Worm (Caenorhabditis elegans) whole organism, L4 larva: Measurements from ENCODE around the gene F44E5.5.

Experiments
- daf-19 ChIP-seq: fragments of 200-800 bp; sonication (Bioruptor generic); conservative IDR thresholded peaks from 2 replicates; pipeline ENCODE4 v1.3.6; 2022; ENCODE audit warnings: missing genetic modification characterization, missing compliant biosample characterization
- hlh-30 ChIP-seq: sonication (generic microtip); optimal IDR thresholded peaks from 2 replicates; lab custom pipeline; 2017; ENCODE audit warnings: antibody characterized with exemption, mild to moderate bottlenecking, missing genetic modification characterization, missing compliant biosample characterization; ENCODE audit not compliant: insufficient read depth
- lsy-2 ChIP-seq, 2 experiments: fragments of 150-350 bp in 1 of 2; sonication (generic microtip) in 1 of 2; optimal IDR thresholded peaks; 2 replicates each; lab custom pipeline; 2014 to 2017; ENCODE audit warnings: missing biosample characterization in 2 of 2, missing genetic modification characterization in 2 of 2
- mxl-2 ChIP-seq: fragments of 200-800 bp; sonication (Bioruptor generic); conservative IDR thresholded peaks from 2 replicates; pipeline ENCODE4 v1.3.6; 2022; ENCODE audit warnings: missing genetic modification reagents, missing genetic modification characterization, missing compliant biosample characterization
- nhr-28 ChIP-seq: fragments of 150-350 bp; optimal IDR thresholded peaks from 2 replicates; lab custom pipeline; 2014; ENCODE audit warnings: missing biosample characterization, missing genetic modification characterization
- unc-39 ChIP-seq: sonication (generic microtip); optimal IDR thresholded peaks from 2 replicates; lab custom pipeline; 2017; ENCODE audit warnings: missing biosample characterization, missing genetic modification characterization
- zfp-3 ChIP-seq: fragments of 200-800 bp; sonication (Bioruptor generic); conservative IDR thresholded peaks from 2 replicates; pipeline ENCODE4 v1.3.6; 2022; ENCODE audit warnings: missing genetic modification reagents, missing genetic modification characterization, missing compliant biosample characterization

DNA sequence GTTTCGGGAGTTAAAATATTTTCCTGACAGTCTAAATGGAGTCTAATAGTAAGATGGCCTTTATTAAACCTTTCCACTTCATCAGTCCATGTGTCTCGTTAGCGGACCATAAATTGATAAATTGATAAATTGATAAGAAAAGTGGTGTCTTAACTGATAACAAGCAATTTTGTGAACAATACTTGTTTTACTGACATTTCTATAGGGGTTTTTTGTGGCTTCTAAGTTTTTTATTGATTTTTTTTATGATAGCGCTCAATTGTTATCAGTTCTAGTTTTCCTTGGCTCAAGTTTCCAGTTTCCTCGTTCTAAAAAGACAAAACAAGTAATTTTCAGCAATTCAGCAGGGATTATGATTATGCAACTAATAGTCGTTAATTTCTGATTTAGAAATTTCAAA is 43.0 kb downstream of the F44E5.5 start, which contains the start of gene F43G6.17:
- no peak for TF ChIP-seq hlh-30
- TF ChIP-seq unc-39 (tag; lab: Kevin White, UChicago) = no peak
- TF ChIP-seq nhr-28 (tag; lab: Kevin White, UChicago) = no peak
- no peak for TF ChIP-seq daf-19 (GFP tag; lab: Robert Waterston, UW)
- TF ChIP-seq lsy-2 (tag; optimal IDR thresholded peaks at IDR 0.05; lab: Kevin White, UChicago) = no peak
- TF ChIP-seq zfp-3 (GFP tag; lab: Robert Waterston, UW) = no peak
- no peak for TF ChIP-seq mxl-2
